Fruit fly (Drosophila melanogaster): ENCODE results near the gene Sbat.

The Sbat gene

dm6 chr2L:2856960-2857584, 21.1 kb upstream of the Sbat start, which contains the start of gene CG2991:
CG2991 (plus strand) TSS chr2L:2857164.
- TF ChIP-seq Pif1B (GFP tag; optimal IDR thresholded peaks at IDR 0.05) (peak; percentile 48), Ets98B (GFP tag; IDR thresholded peaks at IDR 0.05) (peak; percentile 11; the same call in 1 of the 2 replicates), D1 (tag; optimal IDR thresholded peaks at IDR 0.05) (no peak), CG8159 (tag; optimal IDR thresholded peaks at IDR 0.05) (peak; percentile 18), CG14655 (GFP tag; optimal IDR thresholded peaks at IDR 0.05) (no peak), Pif1A (GFP tag; optimal IDR thresholded peaks at IDR 0.05) (peak; percentile 15), CG4496 (GFP tag; IDR thresholded peaks at IDR 0.05) (0 out of 3 replicates have a peak, but pooled peaks have one; percentile 17), EcR (GFP tag; optimal IDR thresholded peaks at IDR 0.05) (peak; percentile 21), CG12605 (GFP tag; IDR thresholded peaks at IDR 0.05) (no peak)

- TF ChIP-seq fd96Ca (GFP tag; IDR thresholded peaks at IDR 0.05) (peak; percentile 84), CG10348 (GFP tag; IDR thresholded peaks at IDR 0.05) (no peak), CG8301 (tag; optimal IDR thresholded peaks at IDR 0.05) (peak; percentile 80), CG15710 (tag; optimal IDR thresholded peaks at IDR 0.05) (no peak), CG14655 (GFP tag; optimal IDR thresholded peaks at IDR 0.05) (peak; percentile 84), D1 (tag; optimal IDR thresholded peaks at IDR 0.05) (no peak), CG34367 (tag; optimal IDR thresholded peaks at IDR 0.05) (peak; percentile 32), CG4496 (GFP tag; IDR thresholded peaks at IDR 0.05) (peak; percentile 83), Ets98B (GFP tag; IDR thresholded peaks at IDR 0.05) (peak; percentile 84), Snoo (tag; optimal IDR thresholded peaks at IDR 0.05) (peak; percentile 63), CG9948 (tag; optimal IDR thresholded peaks at IDR 0.05) (peak; percentile 55), CG17806 (tag; optimal IDR thresholded peaks at IDR 0.05) (peak; percentile 48), Pif1A (GFP tag; optimal IDR thresholded peaks at IDR 0.05) (peak; percentile 28), CG13204 (GFP tag; optimal IDR thresholded peaks at IDR 0.05) (no peak), gl (tag; optimal IDR thresholded peaks at IDR 0.05) (no peak), rn (GFP tag; IDR thresholded peaks at IDR 0.05) (peak; percentile 41; the same call in 1 of the 2 replicates), CG12605 (GFP tag; IDR thresholded peaks at IDR 0.05) (peak; percentile 65), CG8159 (tag; optimal IDR thresholded peaks at IDR 0.05) (peak; percentile 56), Pif1B (GFP tag; optimal IDR thresholded peaks at IDR 0.05) (peak; percentile 48), CG32121 (GFP tag; IDR thresholded peaks at IDR 0.05) (peak; percentile 81), EcR (GFP tag; optimal IDR thresholded peaks at IDR 0.05) (peak; percentile 10)
These were observed 20.0 kb upstream of the Sbat start for dm6 chr2L:2857862-2858734.

- peak; percentile 92 for TF ChIP-seq EcR (GFP tag; optimal IDR thresholded peaks at IDR 0.05)
- no peak for TF ChIP-seq CG15710 (tag; optimal IDR thresholded peaks at IDR 0.05)
- TF ChIP-seq CG8159 (tag; optimal IDR thresholded peaks at IDR 0.05) = no peak
- TF ChIP-seq Ets98B (GFP tag; IDR thresholded peaks at IDR 0.05) = no peak
- TF ChIP-seq CG10348 (GFP tag; IDR thresholded peaks at IDR 0.05) = no peak
- TF ChIP-seq CG12605 (GFP tag; IDR thresholded peaks at IDR 0.05) = no peak
- TF ChIP-seq D1 (tag; optimal IDR thresholded peaks at IDR 0.05) = no peak
- TF ChIP-seq CG8301 (tag; optimal IDR thresholded peaks at IDR 0.05) = no peak
- no peak for TF ChIP-seq CG13204 (GFP tag; optimal IDR thresholded peaks at IDR 0.05)
- peak; percentile 25; the same call in 1 of the 3 replicates for TF ChIP-seq fd96Ca (GFP tag; IDR thresholded peaks at IDR 0.05)
- no peak for TF ChIP-seq CG17806 (tag; optimal IDR thresholded peaks at IDR 0.05)
- TF ChIP-seq CG32121 (GFP tag; IDR thresholded peaks at IDR 0.05) = 0 out of 2 replicates have a peak, but pooled peaks have one; percentile 31
These were observed 16.8 kb upstream of the Sbat start for dm6 chr2L:2861140-2861884.

dm6 chr2L:2861885-2862620, 16.1 kb upstream of the Sbat start:
- TF ChIP-seq CG13204 (GFP tag; optimal IDR thresholded peaks at IDR 0.05) (no peak), Pif1A (GFP tag; optimal IDR thresholded peaks at IDR 0.05) (peak; percentile 45), EcR (GFP tag; optimal IDR thresholded peaks at IDR 0.05) (peak; percentile 20), CG34367 (tag; optimal IDR thresholded peaks at IDR 0.05) (no peak), CG8301 (tag; optimal IDR thresholded peaks at IDR 0.05) (peak; percentile 44), CG8159 (tag; optimal IDR thresholded peaks at IDR 0.05) (peak; percentile 21), CG32121 (GFP tag; IDR thresholded peaks at IDR 0.05) (peak; percentile 58), gl (tag; optimal IDR thresholded peaks at IDR 0.05) (peak; percentile 41), Pif1B (GFP tag; optimal IDR thresholded peaks at IDR 0.05) (peak; percentile 48), rn (GFP tag; IDR thresholded peaks at IDR 0.05) (no peak), CG4496 (GFP tag; IDR thresholded peaks at IDR 0.05) (peak; percentile 68), Snoo (tag; optimal IDR thresholded peaks at IDR 0.05) (no peak), CG9948 (tag; optimal IDR thresholded peaks at IDR 0.05) (peak; percentile 19), CG14655 (GFP tag; optimal IDR thresholded peaks at IDR 0.05) (peak; percentile 46), CG17806 (tag; optimal IDR thresholded peaks at IDR 0.05) (peak; percentile 7), fd96Ca (GFP tag; IDR thresholded peaks at IDR 0.05) (peak; percentile 75), Ets98B (GFP tag; IDR thresholded peaks at IDR 0.05) (peak; percentile 58)
